Fruit fly (Drosophila melanogaster): ENCODE results near the gene CG34124.

DNA sequence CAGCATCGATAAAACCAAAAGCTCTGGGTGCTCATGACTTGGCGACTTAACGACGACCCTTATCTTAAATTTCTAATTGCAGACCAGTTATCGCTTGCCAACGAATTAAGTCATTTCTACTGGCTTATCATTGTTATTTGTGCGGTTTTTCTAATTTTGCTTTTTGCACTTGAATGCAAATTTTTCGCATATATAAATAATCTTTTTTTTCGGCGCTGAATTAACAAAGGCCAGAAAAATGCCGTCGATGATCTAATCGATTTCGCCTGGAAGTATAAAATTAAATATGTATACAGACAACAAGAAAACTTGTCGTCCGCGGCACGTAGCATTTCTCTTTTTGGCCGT is 43.3 kb downstream of the CG34124 start:
- TF ChIP-seq CG11456 (GFP tag; IDR thresholded peaks at IDR 0.05) (no peak), lilli (GFP tag; optimal IDR thresholded peaks at IDR 0.05) (no peak), D (optimal IDR thresholded peaks at IDR 0.05) (no peak), D (GFP tag; optimal IDR thresholded peaks at IDR 0.05) (no peak), gsb (GFP tag; IDR thresholded peaks at IDR 0.05) (no peak), chn (GFP tag; optimal IDR thresholded peaks at IDR 0.05) (no peak), nmo (GFP tag; optimal IDR thresholded peaks at IDR 0.05) (no peak), sisA (GFP tag; IDR thresholded peaks at IDR 0.05) (no peak), CG1647 (GFP tag; optimal IDR thresholded peaks at IDR 0.05) (no peak), CG7839 (tag; optimal IDR thresholded peaks at IDR 0.05) (no peak), E2f2 (GFP tag; IDR thresholded peaks at IDR 0.05) (no peak)

Measured in whole organism, embryonic.